Fruit fly (Drosophila melanogaster): ENCODE measurements around the gene CG17560.
A peak's percentile ranks its signal among the peaks of the same experiment; 100 is the strongest.

The CG17560 gene

dm6 chr3R:16608920-16609319 is 8.8 kb upstream of the CG17560 start, which contains the start of gene NPF:
TSS of gene NPF (plus strand) at chr3R:16609220.
- no peak for TF ChIP-seq CG11617 (GFP tag; optimal IDR thresholded peaks at IDR 0.05)
- no peak for TF ChIP-seq CG1620 (GFP tag; optimal IDR thresholded peaks at IDR 0.05)
- TF ChIP-seq Hr96 (GFP tag; optimal IDR thresholded peaks at IDR 0.05) = no peak
- no peak for TF ChIP-seq CG5204 (GFP tag; optimal IDR thresholded peaks at IDR 0.05)
- TF ChIP-seq toe (GFP tag; optimal IDR thresholded peaks at IDR 0.05) = no peak
- no peak for TF ChIP-seq CG7101 (tag; optimal IDR thresholded peaks at IDR 0.05)
- TF ChIP-seq CG12768 (GFP tag; optimal IDR thresholded peaks at IDR 0.05) = no peak
- no peak for TF ChIP-seq ovo (GFP tag; optimal IDR thresholded peaks at IDR 0.05)

- TF ChIP-seq pad (GFP tag; optimal IDR thresholded peaks at IDR 0.05) (peak; percentile 75), CG1620 (GFP tag; optimal IDR thresholded peaks at IDR 0.05) (no peak), CG14711 (tag; optimal IDR thresholded peaks at IDR 0.05) (no peak), CG33017 (tag; optimal IDR thresholded peaks at IDR 0.05) (no peak)
These were observed 6.5 kb upstream of the CG17560 start for dm6 chr3R:16611240-16611639.

- TF ChIP-seq CG12768 (GFP tag; optimal IDR thresholded peaks at IDR 0.05) = no peak
These were observed 4.5 kb upstream of the CG17560 start, which contains the start of gene CG12783 for dm6 chr3R:16613300-16613699. TSS of gene CG12783 (minus strand) at chr3R:16613400.

dm6 chr3R:16614241-16614640 is 3.5 kb upstream of the CG17560 start, which contains the start of gene CG10340:
TSS of gene CG10340 (minus strand) at chr3R:16614391.
- TF ChIP-seq cic (GFP tag; optimal IDR thresholded peaks at IDR 0.05) (no peak), CG12768 (GFP tag; optimal IDR thresholded peaks at IDR 0.05) (no peak), Crg-1 (GFP tag; optimal IDR thresholded peaks at IDR 0.05) (no peak), bab1 (GFP tag; optimal IDR thresholded peaks at IDR 0.05) (peak; percentile 11), CG14711 (tag; optimal IDR thresholded peaks at IDR 0.05) (no peak), Mnt (GFP tag; optimal IDR thresholded peaks at IDR 0.05) (peak; percentile 32), CG5204 (GFP tag; optimal IDR thresholded peaks at IDR 0.05) (no peak), CG33017 (tag; optimal IDR thresholded peaks at IDR 0.05) (no peak), toe (GFP tag; optimal IDR thresholded peaks at IDR 0.05) (no peak), kay (GFP tag; ENCODE audit: borderline replicate concordance) (peak; percentile 43), cnc (optimal IDR thresholded peaks at IDR 0.05) (no peak), CG11617 (GFP tag; optimal IDR thresholded peaks at IDR 0.05) (no peak), Clk (GFP tag; optimal IDR thresholded peaks at IDR 0.05) (no peak), Hr96 (GFP tag; optimal IDR thresholded peaks at IDR 0.05) (peak; percentile 4)

- TF ChIP-seq CG33017 (tag; optimal IDR thresholded peaks at IDR 0.05) (peak; percentile 28), kay (GFP tag; ENCODE audit: borderline replicate concordance) (no peak), pad (GFP tag; optimal IDR thresholded peaks at IDR 0.05) (no peak), toe (GFP tag; optimal IDR thresholded peaks at IDR 0.05) (no peak), cnc (optimal IDR thresholded peaks at IDR 0.05) (no peak), CG1620 (GFP tag; optimal IDR thresholded peaks at IDR 0.05) (no peak)
These were observed 2.7 kb upstream of the CG17560 start, which contains the start of gene CG17562 for dm6 chr3R:16615009-16615408. TSS of gene CG17562 (plus strand) at chr3R:16615309.

dm6 chr3R:16620478-16620877 is 2.7 kb downstream of the CG17560 start, which contains the start of gene CG14893:
TSS of gene CG14893 (plus strand) at chr3R:16620778.
- TF ChIP-seq CG7101 (tag; optimal IDR thresholded peaks at IDR 0.05) = no peak
- TF ChIP-seq kay (GFP tag; ENCODE audit: borderline replicate concordance) = peak; percentile 39
- TF ChIP-seq CG14711 (tag; optimal IDR thresholded peaks at IDR 0.05) = no peak
- TF ChIP-seq cnc (optimal IDR thresholded peaks at IDR 0.05) = peak in 1 of 2 experiments; percentile 61

- TF ChIP-seq CG7101 (tag; optimal IDR thresholded peaks at IDR 0.05) (no peak), cic (GFP tag; optimal IDR thresholded peaks at IDR 0.05) (no peak), pad (GFP tag; optimal IDR thresholded peaks at IDR 0.05) (no peak), CG7045 (GFP tag; optimal IDR thresholded peaks at IDR 0.05) (no peak), Clk (GFP tag; optimal IDR thresholded peaks at IDR 0.05) (no peak), ovo (GFP tag; optimal IDR thresholded peaks at IDR 0.05) (no peak), tj (GFP tag; optimal IDR thresholded peaks at IDR 0.05) (no peak), CG1620 (GFP tag; optimal IDR thresholded peaks at IDR 0.05) (no peak), CG11617 (GFP tag; optimal IDR thresholded peaks at IDR 0.05) (no peak), Mnt (GFP tag; optimal IDR thresholded peaks at IDR 0.05) (no peak), Hr96 (GFP tag; optimal IDR thresholded peaks at IDR 0.05) (no peak), cnc (optimal IDR thresholded peaks at IDR 0.05) (no peak), CG14711 (tag; optimal IDR thresholded peaks at IDR 0.05) (no peak)
These were observed 6.6 kb downstream of the CG17560 start, which contains the start of gene Ccdc114 for dm6 chr3R:16624371-16624749. TSS of gene Ccdc114 (minus strand) at chr3R:16624717.
